Worm (Caenorhabditis elegans) whole organism, L1 larva: ENCODE measurements around the gene W01F3.2.

ENCODE experiments used
- ama-1 ChIP-seq: fragments of 150-350 bp; optimal IDR thresholded peaks from 2 replicates; lab custom pipeline; 2014
- ceh-63 ChIP-seq: fragments of 200-800 bp; sonication (Bioruptor generic); optimal IDR thresholded peaks from 2 replicates; lab custom pipeline; 2018; ENCODE audit warnings: mild to moderate bottlenecking, missing genetic modification characterization, missing compliant biosample characterization
- ceh-82 ChIP-seq, 3 experiments: fragments of 150-350 bp in 1 of 3; sonication (generic microtip) in 2 of 3; optimal IDR thresholded peaks; 2 replicates each; lab custom pipeline; 2014 to 2017; ENCODE audit warnings: missing biosample characterization in 3 of 3, missing genetic modification characterization in 3 of 3
- ceh-88 ChIP-seq: fragments of 200-800 bp; sonication (Bioruptor generic); IDR thresholded peaks from 2 replicates; pipeline ENCODE4 v1.3.6; 2022; ENCODE audit warnings: missing genetic modification characterization, missing compliant biosample characterization
- hlh-17 ChIP-seq: fragments of 200-800 bp; sonication (Bioruptor generic); optimal IDR thresholded peaks from 2 replicates; lab custom pipeline; 2018; ENCODE audit warnings: missing genetic modification characterization, mild to moderate bottlenecking, missing compliant biosample characterization, moderate library complexity, borderline replicate concordance
- lin-13 ChIP-seq: fragments of 150-350 bp; optimal IDR thresholded peaks from 2 replicates; lab custom pipeline; 2014; ENCODE audit warnings: missing biosample characterization, missing genetic modification reagents, missing genetic modification characterization
- lsy-2 ChIP-seq, 2 experiments: fragments of 150-350 bp; optimal IDR thresholded peaks; 2 replicates each; lab custom pipeline; 2014; ENCODE audit warnings: missing biosample characterization in 2 of 2, missing genetic modification characterization in 2 of 2
- nhr-28 ChIP-seq: fragments of 150-350 bp; optimal IDR thresholded peaks from 2 replicates; lab custom pipeline; 2014; ENCODE audit warnings: missing biosample characterization, missing genetic modification characterization
- ztf-11 ChIP-seq, 2 experiments: sonication (generic microtip); optimal IDR thresholded peaks; 2 replicates each; lab custom pipeline; 2016 to 2017; ENCODE audit warnings: missing genetic modification characterization in 2 of 2, missing biosample characterization in 1 of 2, missing compliant biosample characterization in 1 of 2

- TF ChIP-seq hlh-17, result no peak
- no peak for TF ChIP-seq nhr-28 (tag; lab: Kevin White, UChicago)
- no peak for TF ChIP-seq ceh-63
- TF ChIP-seq ceh-82 (tag; optimal IDR thresholded peaks at IDR 0.05; lab: Kevin White, UChicago), result no peak
- TF ChIP-seq ztf-11 (tag; optimal IDR thresholded peaks at IDR 0.05; lab: Kevin White, UChicago), result no peak
- no peak for TF ChIP-seq ceh-88 (GFP tag; lab: Robert Waterston, UW)
- TF ChIP-seq lin-13 (GFP tag; lab: Kevin White, UChicago), result no peak
- no peak for TF ChIP-seq lsy-2 (tag; optimal IDR thresholded peaks at IDR 0.05; lab: Kevin White, UChicago)
- TF ChIP-seq ama-1 (lab: Kevin White, UChicago), result no peak
Measured at ce11 chrV:20641896-20642295, 18.2 kb upstream of the W01F3.2 start, which contains the start of gene srxa-15.
